Fruit fly (Drosophila melanogaster) whole organism, embryonic: ENCODE data around the gene CG8958.
A peak's percentile ranks its signal among the peaks of the same experiment; 100 is the strongest.

Source experiments
- Antp ChIP-seq: fragments of 200-800 bp; sonication (Bioruptor generic); optimal IDR thresholded peaks from 3 replicates; lab custom pipeline; 2016; ENCODE audit warnings: missing biosample characterization, missing genetic modification characterization
- Atf-2 ChIP-seq: fragments of 200-800 bp; sonication (Bioruptor generic); optimal IDR thresholded peaks from 2 replicates; lab custom pipeline; 2016; ENCODE audit warnings: missing biosample characterization, missing genetic modification characterization
- B-H1 ChIP-seq: fragments of 200-800 bp; sonication (Bioruptor generic); IDR thresholded peaks from 3 replicates; pipeline ENCODE4 v1.3.6; 2022; ENCODE audit warnings: missing biosample characterization, missing genetic modification characterization
- CG10431 ChIP-seq: fragments of 200-800 bp; sonication (Bioruptor generic); optimal IDR thresholded peaks from 3 replicates; lab custom pipeline; 2018; ENCODE audit warnings: missing biosample characterization, mild to moderate bottlenecking, missing genetic modification characterization
- CG10654 ChIP-seq: fragments of 200-800 bp; sonication (Bioruptor generic); optimal IDR thresholded peaks from 2 replicates; lab custom pipeline; 2016; ENCODE audit warnings: missing biosample characterization, missing genetic modification characterization
- CG11247 ChIP-seq: fragments of 200-800 bp; sonication (Bioruptor generic); IDR thresholded peaks from 2 replicates; pipeline ENCODE4 v1.3.6; 2022; ENCODE audit warnings: missing biosample characterization, missing genetic modification characterization
- CG11696 ChIP-seq: fragments of 200-800 bp; sonication (Bioruptor generic); IDR thresholded peaks from 2 replicates; pipeline ENCODE4 v1.3.6; 2022; ENCODE audit warnings: missing biosample characterization, missing genetic modification characterization
- CG13296 ChIP-seq: fragments of 200-800 bp; sonication (Bioruptor generic); optimal IDR thresholded peaks from 3 replicates; lab custom pipeline; 2018; ENCODE audit warnings: missing biosample characterization, mild to moderate bottlenecking, missing genetic modification characterization
- CG13424 ChIP-seq: fragments of 200-800 bp; sonication (Bioruptor generic); optimal IDR thresholded peaks from 2 replicates; lab custom pipeline; 2019; ENCODE audit warnings: missing biosample characterization, mild to moderate bottlenecking, missing genetic modification characterization, moderate library complexity
- CG15696 ChIP-seq: fragments of 200-800 bp; sonication (Bioruptor generic); optimal IDR thresholded peaks from 2 replicates; lab custom pipeline; 2019; ENCODE audit warnings: missing biosample characterization, mild to moderate bottlenecking, missing genetic modification characterization, moderate library complexity
- CG17385 ChIP-seq: fragments of 200-800 bp; sonication (Bioruptor generic); optimal IDR thresholded peaks from 3 replicates; lab custom pipeline; 2018; ENCODE audit warnings: missing biosample characterization, mild to moderate bottlenecking, missing genetic modification characterization
- CG17612 ChIP-seq: fragments of 200-800 bp; sonication (Bioruptor generic); IDR thresholded peaks from 2 replicates; pipeline ENCODE4 v1.3.6; 2022; ENCODE audit warnings: missing biosample characterization, missing genetic modification characterization
- CG1792 ChIP-seq: fragments of 200-800 bp; sonication (Bioruptor generic); optimal IDR thresholded peaks from 2 replicates; lab custom pipeline; 2016; ENCODE audit warnings: missing biosample characterization, missing genetic modification characterization
- CG1832 ChIP-seq: fragments of 200-800 bp; sonication (Bioruptor generic); optimal IDR thresholded peaks from 2 replicates; lab custom pipeline; 2017; ENCODE audit warnings: missing biosample characterization, mild to moderate bottlenecking, missing genetic modification characterization, inconsistent platforms
- CG18476 ChIP-seq: fragments of 200-800 bp; sonication (Bioruptor generic); optimal IDR thresholded peaks from 2 replicates; lab custom pipeline; 2016; ENCODE audit warnings: missing biosample characterization, mild to moderate bottlenecking, missing genetic modification characterization
- CG2199 ChIP-seq: fragments of 200-800 bp; sonication (Bioruptor generic); IDR thresholded peaks from 3 replicates; pipeline ENCODE4 v1.3.6; 2022; ENCODE audit warnings: missing biosample characterization, missing genetic modification characterization
- CG4820 ChIP-seq: fragments of 200-800 bp; sonication (Bioruptor generic); optimal IDR thresholded peaks from 3 replicates; lab custom pipeline; 2016; ENCODE audit warnings: missing biosample characterization, missing genetic modification characterization
- CG6272 ChIP-seq: fragments of 200-800 bp; sonication (Bioruptor generic); IDR thresholded peaks from 2 replicates; pipeline ENCODE4 v1.3.6; 2022; ENCODE audit warnings: missing biosample characterization, missing genetic modification characterization
- CG7357 ChIP-seq: fragments of 200-800 bp; sonication (Bioruptor generic); IDR thresholded peaks from 3 replicates; pipeline ENCODE4 v1.3.6; 2022; ENCODE audit warnings: missing biosample characterization, missing genetic modification characterization
- CG8290 ChIP-seq, 3 experiments: fragments of 200-800 bp; sonication (Bioruptor generic); optimal IDR thresholded peaks; 2 replicates each; lab custom pipeline; 2016 to 2019; ENCODE audit warnings: missing biosample characterization in 3 of 3, missing genetic modification characterization in 3 of 3, mild to moderate bottlenecking in 2 of 3, moderate library complexity in 1 of 3
- CrebB ChIP-seq: fragments of 200-800 bp; sonication (Bioruptor generic); optimal IDR thresholded peaks from 3 replicates; lab custom pipeline; 2018; ENCODE audit warnings: missing biosample characterization, mild to moderate bottlenecking, missing genetic modification characterization
- Dbx ChIP-seq: fragments of 200-800 bp; sonication (Bioruptor generic); IDR thresholded peaks from 3 replicates; pipeline ENCODE4 v1.3.6; 2022; ENCODE audit warnings: missing biosample characterization, missing genetic modification characterization
- Dref ChIP-seq: fragments of 200-800 bp; sonication (Bioruptor generic); IDR thresholded peaks from 2 replicates; pipeline ENCODE4 v1.3.6; 2022; ENCODE audit warnings: missing biosample characterization, missing genetic modification characterization
- HHEX ChIP-seq: fragments of 200-800 bp; sonication (Bioruptor generic); optimal IDR thresholded peaks from 3 replicates; lab custom pipeline; 2017; ENCODE audit warnings: missing biosample characterization, mild to moderate bottlenecking, missing genetic modification characterization, missing genetic modification reagents
- HLH54F ChIP-seq: fragments of 200-800 bp; sonication (Bioruptor generic); optimal IDR thresholded peaks from 3 replicates; lab custom pipeline; 2016; ENCODE audit warnings: missing biosample characterization, missing genetic modification characterization
- Hr51 ChIP-seq, 2 experiments: fragments of 200-800 bp; sonication (Bioruptor generic); optimal IDR thresholded peaks; 2 replicates in 1 of 2; 3 replicates in 1 of 2; lab custom pipeline; 2016 to 2018; ENCODE audit warnings: missing biosample characterization in 2 of 2, missing genetic modification characterization in 2 of 2, mild to moderate bottlenecking in 1 of 2, moderate library complexity in 1 of 2
- Nf-YC ChIP-seq: fragments of 200-800 bp; optimal IDR thresholded peaks from 3 replicates; lab custom pipeline; 2019; ENCODE audit warnings: missing biosample characterization, mild to moderate bottlenecking, missing genetic modification characterization, moderate library complexity
- Oaz ChIP-seq: fragments of 200-800 bp; sonication (Bioruptor generic); IDR thresholded peaks from 2 replicates; pipeline ENCODE4 v1.3.6; 2022; ENCODE audit warnings: missing biosample characterization, missing genetic modification characterization
- Oli ChIP-seq: fragments of 200-800 bp; sonication (Bioruptor generic); optimal IDR thresholded peaks from 2 replicates; lab custom pipeline; 2018; ENCODE audit warnings: missing biosample characterization, mild to moderate bottlenecking, missing genetic modification characterization, moderate library complexity
- Side ChIP-seq: fragments of 200-800 bp; sonication (Bioruptor generic); optimal IDR thresholded peaks from 2 replicates; lab custom pipeline; 2016; ENCODE audit warnings: missing biosample characterization, missing genetic modification characterization
- Sry-δ ChIP-seq: fragments of 200-800 bp; sonication (Bioruptor generic); optimal IDR thresholded peaks from 2 replicates; lab custom pipeline; 2016; ENCODE audit warnings: missing biosample characterization, missing genetic modification characterization
- Trl ChIP-seq, 3 experiments: fragments of >200 bp in 2 of 3; fragments of 200-800 bp in 1 of 3; sonication (Bioruptor generic) in 1 of 3; optimal IDR thresholded peaks; 2 replicates in 1 of 3; 3 replicates in 2 of 3; lab custom pipeline; 2016 to 2017; ENCODE audit warnings: missing biosample characterization in 1 of 3, missing genetic modification characterization in 1 of 3
- Xbp1 ChIP-seq: fragments of 200-800 bp; sonication (Bioruptor generic); optimal IDR thresholded peaks from 3 replicates; lab custom pipeline; 2016; ENCODE audit warnings: missing biosample characterization, mild to moderate bottlenecking, missing genetic modification characterization
- ara ChIP-seq: fragments of 200-800 bp; sonication (Bioruptor generic); IDR thresholded peaks from 2 replicates; pipeline ENCODE4 v1.3.6; 2022; ENCODE audit warnings: missing biosample characterization, missing genetic modification characterization
- ash1 ChIP-seq: fragments of 200-800 bp; sonication (Bioruptor generic); optimal IDR thresholded peaks from 2 replicates; lab custom pipeline; 2018; ENCODE audit warnings: missing biosample characterization, mild to moderate bottlenecking, missing genetic modification characterization
- bab2 ChIP-seq: fragments of 200-800 bp; sonication (Bioruptor generic); optimal IDR thresholded peaks from 2 replicates; lab custom pipeline; 2016; ENCODE audit warnings: missing biosample characterization, missing genetic modification characterization
- bigmax ChIP-seq: fragments of 200-800 bp; sonication (Bioruptor generic); optimal IDR thresholded peaks from 2 replicates; lab custom pipeline; 2018; ENCODE audit warnings: missing biosample characterization, mild to moderate bottlenecking, missing genetic modification characterization
- en ChIP-seq: fragments of 200-800 bp; sonication (Bioruptor generic); optimal IDR thresholded peaks from 2 replicates; lab custom pipeline; 2016; ENCODE audit warnings: missing biosample characterization, missing genetic modification characterization
- kay ChIP-seq: fragments of 200-800 bp; sonication (Bioruptor generic); optimal IDR thresholded peaks from 2 replicates; lab custom pipeline; 2016; ENCODE audit warnings: missing biosample characterization, missing genetic modification characterization
- lov ChIP-seq, 2 experiments: fragments of 200-800 bp in 1 of 2; fragments of >200 bp in 1 of 2; sonication (Bioruptor generic) in 1 of 2; IDR thresholded peaks in 1 of 2; optimal IDR thresholded peaks in 1 of 2; 2 replicates in 1 of 2; 3 replicates in 1 of 2; pipeline versions ENCODE4 v1.3.6 to Lab custom; 2017 to 2022; ENCODE audit warnings: missing biosample characterization in 1 of 2, missing genetic modification characterization in 1 of 2
- p53 ChIP-seq: fragments of 200-800 bp; sonication (Bioruptor generic); optimal IDR thresholded peaks from 2 replicates; lab custom pipeline; 2016; ENCODE audit warnings: missing biosample characterization, missing genetic modification characterization
- slbo ChIP-seq: fragments of 200-800 bp; sonication (Bioruptor generic); IDR thresholded peaks from 2 replicates; pipeline ENCODE4 v1.3.6; 2022; ENCODE audit warnings: missing biosample characterization, missing genetic modification characterization
- sug ChIP-seq: fragments of 200-800 bp; optimal IDR thresholded peaks from 2 replicates; lab custom pipeline; 2019; ENCODE audit warnings: missing biosample characterization, mild to moderate bottlenecking, missing genetic modification characterization, moderate library complexity
- tap ChIP-seq: fragments of 200-800 bp; optimal IDR thresholded peaks from 3 replicates; lab custom pipeline; 2019; ENCODE audit warnings: missing biosample characterization, mild to moderate bottlenecking, missing genetic modification characterization, moderate library complexity
- tna ChIP-seq: fragments of 200-800 bp; sonication (Bioruptor generic); IDR thresholded peaks from 2 replicates; pipeline ENCODE4 v1.3.6; 2022; ENCODE audit warnings: missing biosample characterization, missing genetic modification characterization; ENCODE audit not compliant: partially characterized antibody
- toy ChIP-seq: fragments of 200-800 bp; sonication (Bioruptor generic); IDR thresholded peaks from 2 replicates; pipeline ENCODE4 v1.3.6; 2022; ENCODE audit warnings: missing biosample characterization, missing genetic modification characterization
- tx ChIP-seq: fragments of 200-800 bp; sonication (Bioruptor generic); optimal IDR thresholded peaks from 2 replicates; lab custom pipeline; 2016; ENCODE audit warnings: missing biosample characterization, missing genetic modification characterization
- yki ChIP-seq: fragments of >200 bp; optimal IDR thresholded peaks from 3 replicates; lab custom pipeline; 2018
- zfh1 ChIP-seq: fragments of 200-800 bp; sonication (Bioruptor generic); IDR thresholded peaks from 3 replicates; pipeline ENCODE4 v1.3.6; 2022; ENCODE audit warnings: missing biosample characterization, missing genetic modification characterization

CG8958 gene

DNA sequence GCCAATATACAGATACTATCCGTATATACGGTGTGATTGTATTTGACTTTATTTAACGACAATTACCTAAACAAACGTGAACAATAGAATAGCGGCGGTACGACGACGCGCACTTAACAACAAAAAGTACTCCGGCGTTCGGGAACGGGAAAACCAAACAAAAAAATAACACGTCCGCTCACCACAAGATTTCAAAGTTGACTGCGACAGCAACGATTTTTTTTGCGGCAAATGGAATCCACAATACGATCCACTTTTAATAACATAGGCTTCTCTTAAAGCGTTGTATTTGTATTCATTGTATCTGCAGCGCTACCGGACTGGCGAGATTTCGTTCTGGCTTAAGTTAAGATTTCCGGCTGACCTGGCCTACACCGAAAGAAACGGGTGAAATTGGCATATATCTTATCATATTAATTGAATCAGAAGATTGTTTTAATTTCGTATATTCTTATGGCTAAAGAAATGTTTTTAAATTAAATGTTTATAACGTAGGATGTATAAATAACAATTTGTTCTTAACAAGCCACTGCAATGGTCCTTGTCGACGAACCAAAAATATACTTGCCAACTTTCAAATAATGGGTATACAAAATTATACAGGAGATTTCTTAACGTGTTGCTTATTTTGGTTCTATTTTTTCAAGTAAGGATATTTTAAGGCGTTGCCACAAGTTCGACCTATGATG is 21.9 kb downstream of the CG8958 start, which contains the start of the genes CG42353 and CG42354 (continued):
- TF ChIP-seq Trl (optimal IDR thresholded peaks at IDR 0.05; lab: Kevin White, UChicago) (no peak), Trl (GFP tag; optimal IDR thresholded peaks at IDR 0.05; lab: Kevin White, UChicago) (peak; percentile 46), Oli (tag; lab: Kevin White, UChicago) (peak; percentile 97), CG18476 (peak; percentile 96), CG11247 (GFP tag; lab: Robert Waterston, UW) (peak; percentile 88), CG10431 (peak; percentile 85), Nf-YC (tag; lab: Kevin White, UChicago) (peak; percentile 86), Hr51 (GFP tag; optimal IDR thresholded peaks at IDR 0.05; lab: Kevin White, UChicago) (peak; percentile 94 to 96), HLH54F (GFP tag; lab: Kevin White, UChicago) (peak; percentile 95), toy (GFP tag; lab: Robert Waterston, UW) (peak; percentile 85), yki (no peak), bab2 (GFP tag; lab: Kevin White, UChicago) (peak; percentile 80), CG2199 (GFP tag; lab: Robert Waterston, UW) (peak; percentile 84; the same call in 2 of the 3 replicates), Xbp1 (GFP tag; lab: Kevin White, UChicago) (peak; percentile 97), CG15696 (peak; percentile 97), lov (optimal IDR thresholded peaks at IDR 0.05; lab: Kevin White, UChicago) (no peak), lov (GFP tag; IDR thresholded peaks at IDR 0.05; lab: Robert Waterston, UW) (peak; percentile 94), tx (GFP tag; lab: Kevin White, UChicago) (peak; percentile 87), ara (GFP tag; lab: Robert Waterston, UW) (peak; percentile 95), tap (tag; lab: Kevin White, UChicago) (peak; percentile 95), CG17385 (GFP tag; lab: Kevin White, UChicago) (peak; percentile 92), Dbx (GFP tag; lab: Robert Waterston, UW) (peak; percentile 94), HHEX (peak; percentile 94), CG11696 (GFP tag; lab: Robert Waterston, UW) (peak; percentile 83), CG8290 (GFP tag; optimal IDR thresholded peaks at IDR 0.05; lab: Kevin White, UChicago) (peak; percentile 81), CG8290 (tag; optimal IDR thresholded peaks at IDR 0.05; lab: Kevin White, UChicago) (peak; percentile 78 to 88), CG13424 (tag; lab: Kevin White, UChicago) (peak; percentile 97), B-H1 (GFP tag; lab: Robert Waterston, UW) (peak; percentile 89), bigmax (peak; percentile 47), zfh1 (GFP tag; lab: Robert Waterston, UW) (peak; percentile 95), Sry-δ (GFP tag; lab: Kevin White, UChicago) (peak; percentile 58), CG10654 (GFP tag; lab: Kevin White, UChicago) (peak; percentile 94), CG4820 (GFP tag; lab: Kevin White, UChicago) (peak; percentile 95), CG1832 (GFP tag; lab: Kevin White, UChicago) (no peak), CrebB (peak; percentile 94), Dref (GFP tag; lab: Robert Waterston, UW) (0 out of 2 replicates have a peak, but pooled peaks have one; percentile 25), p53 (GFP tag; lab: Kevin White, UChicago) (no peak), Oaz (peak; percentile 90), Atf-2 (GFP tag; lab: Kevin White, UChicago) (peak; percentile 93), CG17612 (GFP tag; lab: Robert Waterston, UW) (peak; percentile 77), CG1792 (GFP tag; lab: Kevin White, UChicago) (peak; percentile 86), kay (GFP tag; lab: Kevin White, UChicago) (peak; percentile 80), tna (GFP tag; lab: Robert Waterston, UW) (peak; percentile 23; the same call in 1 of the 2 replicates), en (GFP tag; lab: Kevin White, UChicago) (peak; percentile 38), CG7357 (GFP tag; lab: Robert Waterston, UW) (peak; percentile 88), Side (GFP tag; lab: Kevin White, UChicago) (peak; percentile 51), Antp (GFP tag; lab: Kevin White, UChicago) (peak; percentile 67), CG6272 (peak; percentile 88), CG13296 (GFP tag; lab: Kevin White, UChicago) (peak; percentile 95), ash1 (peak; percentile 37), sug (tag; lab: Kevin White, UChicago) (peak; percentile 90), slbo (GFP tag; lab: Robert Waterston, UW) (peak; percentile 93)
